Worm (Caenorhabditis elegans): ENCODE results near the gene acy-3.

The acy-3 gene

ce11 chrIII:3736302-3736701 lies 50.0 kb downstream of the acy-3 start, which contains the start of gene F34D10.4:
Gene F34D10.4, plus strand, starts transcription at chrIII:3736602.
- TF ChIP-seq ceh-24 (tag; optimal IDR thresholded peaks at IDR 0.05) (no peak), unc-42 (tag; optimal IDR thresholded peaks at IDR 0.05) (no peak), hlh-8 (tag; optimal IDR thresholded peaks at IDR 0.05) (no peak), ceh-6 (GFP tag; optimal IDR thresholded peaks at IDR 0.05) (no peak), che-1 (tag; optimal IDR thresholded peaks at IDR 0.05) (no peak), lim-6 (tag; optimal IDR thresholded peaks at IDR 0.05) (no peak), hlh-15 (tag; optimal IDR thresholded peaks at IDR 0.05) (no peak), ceh-19 (GFP tag; optimal IDR thresholded peaks at IDR 0.05) (no peak), fax-1 (tag; optimal IDR thresholded peaks at IDR 0.05) (no peak), C08G9.2 (tag; optimal IDR thresholded peaks at IDR 0.05) (no peak), tbx-2 (tag; optimal IDR thresholded peaks at IDR 0.05) (no peak), ceh-9 (tag; optimal IDR thresholded peaks at IDR 0.05) (no peak), sdc-2 (tag; optimal IDR thresholded peaks at IDR 0.05) (no peak), ref-2 (tag; optimal IDR thresholded peaks at IDR 0.05) (no peak)

- TF ChIP-seq ceh-31 (tag; optimal IDR thresholded peaks at IDR 0.05) (peak; percentile 6), hlh-8 (tag; optimal IDR thresholded peaks at IDR 0.05) (no peak), ceh-19 (GFP tag; optimal IDR thresholded peaks at IDR 0.05) (no peak), hlh-30 (tag; optimal IDR thresholded peaks at IDR 0.05; ENCODE audit: insufficient read depth) (peak; percentile 69)
Observed at ce11 chrIII:3735509-3736255, 50.6 kb downstream of the acy-3 start.

DNA sequence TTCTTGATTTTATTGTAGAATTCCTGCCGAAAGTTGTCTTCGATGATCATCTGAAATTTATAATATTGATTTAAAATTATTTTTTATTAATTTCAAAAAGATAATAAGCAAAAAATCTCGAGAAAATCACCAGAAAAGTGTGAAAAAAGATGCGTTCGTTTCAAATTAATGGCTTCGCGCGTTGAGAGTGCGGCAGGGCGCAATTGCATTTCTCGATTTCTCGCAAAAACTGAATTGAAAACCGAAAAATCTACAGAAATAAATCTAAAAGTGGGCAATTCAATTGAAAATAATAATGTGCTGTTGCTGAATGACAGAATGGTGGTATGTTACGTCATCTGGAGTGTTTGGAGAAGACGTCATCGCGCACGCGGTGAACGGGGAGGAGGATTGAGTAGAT lies 51.3 kb downstream of the acy-3 start, which contains the start of gene evl-18:
evl-18 (minus strand) TSS at position 50 of the 400 bp plus-strand sequence.
- no peak for TF ChIP-seq F13H6.1 (tag; optimal IDR thresholded peaks at IDR 0.05)
- TF ChIP-seq K02D7.2 (tag; optimal IDR thresholded peaks at IDR 0.05): no peak
- TF ChIP-seq ceh-6 (GFP tag; optimal IDR thresholded peaks at IDR 0.05): no peak

DNA sequence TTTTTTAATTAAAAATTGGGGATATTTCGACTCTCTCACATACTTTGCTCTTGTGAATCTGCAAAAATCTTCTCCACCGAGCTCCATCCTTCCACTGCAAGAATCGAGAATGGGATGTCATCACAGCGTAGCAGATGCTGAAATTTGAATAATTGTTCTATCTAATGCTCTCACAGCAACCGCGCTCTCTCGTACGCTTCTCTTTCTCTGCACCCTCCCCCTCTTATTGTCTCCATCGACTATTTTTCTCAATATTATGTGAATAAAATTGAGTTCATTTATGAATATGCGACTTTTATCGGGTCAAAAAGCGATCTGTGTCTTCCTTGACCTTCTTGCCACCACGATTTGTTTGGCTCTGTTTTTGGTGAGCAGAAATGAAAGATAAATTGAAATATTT lies 52.3 kb downstream of the acy-3 start, which contains the start of gene F34D10.3:
F34D10.3 (plus strand) TSS at position 249 of the 400 bp plus-strand sequence.
- TF ChIP-seq ceh-6 (GFP tag; optimal IDR thresholded peaks at IDR 0.05) (no peak), madf-2 (tag; optimal IDR thresholded peaks at IDR 0.05) (no peak), unc-42 (tag; optimal IDR thresholded peaks at IDR 0.05) (peak; percentile 1), pha-4 (tag; optimal IDR thresholded peaks at IDR 0.05) (no peak), sox-4 (tag; optimal IDR thresholded peaks at IDR 0.05) (no peak), tbx-2 (tag; optimal IDR thresholded peaks at IDR 0.05) (no peak), rnt-1 (tag; optimal IDR thresholded peaks at IDR 0.05) (no peak)

ce11 chrIII:3730475-3730874 lies 55.8 kb downstream of the acy-3 start, which contains the start of gene F34D10.8:
Gene F34D10.8, plus strand, starts transcription at chrIII:3730775.
- TF ChIP-seq ceh-48 (tag; optimal IDR thresholded peaks at IDR 0.05) (no peak), K09A11.1 (tag; optimal IDR thresholded peaks at IDR 0.05; ENCODE audit: insufficient read depth) (no peak)

DNA sequence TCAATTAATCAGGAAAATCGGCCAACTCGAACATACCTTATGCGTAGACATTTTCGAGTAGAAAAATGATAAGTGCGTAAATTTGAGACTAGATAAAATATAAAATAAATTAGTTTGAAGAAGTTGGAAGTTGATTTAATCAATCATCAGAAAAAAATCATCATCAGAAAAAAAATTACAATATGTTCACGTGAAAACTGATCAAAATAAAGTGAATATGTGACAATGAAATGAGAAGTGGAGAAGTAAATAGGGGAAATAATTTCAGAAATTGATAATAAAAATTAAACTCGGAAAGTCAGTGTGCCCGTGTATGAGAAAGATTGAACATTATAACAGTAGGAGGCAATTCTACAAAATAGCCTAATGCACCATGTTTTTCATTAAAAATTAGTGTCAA lies 56.8 kb downstream of the acy-3 start, which contains the start of gene F34D10.9:
F34D10.9 (minus strand) TSS at position 101 of the 400 bp plus-strand sequence.
- TF ChIP-seq odd-2 (tag; optimal IDR thresholded peaks at IDR 0.05) (no peak), pha-2 (tag; optimal IDR thresholded peaks at IDR 0.05) (no peak), dmd-4 (tag; optimal IDR thresholded peaks at IDR 0.05; ENCODE audit: borderline replicate concordance) (no peak), syd-9 (tag; optimal IDR thresholded peaks at IDR 0.05) (no peak), ceh-6 (GFP tag; optimal IDR thresholded peaks at IDR 0.05) (no peak)

DNA sequence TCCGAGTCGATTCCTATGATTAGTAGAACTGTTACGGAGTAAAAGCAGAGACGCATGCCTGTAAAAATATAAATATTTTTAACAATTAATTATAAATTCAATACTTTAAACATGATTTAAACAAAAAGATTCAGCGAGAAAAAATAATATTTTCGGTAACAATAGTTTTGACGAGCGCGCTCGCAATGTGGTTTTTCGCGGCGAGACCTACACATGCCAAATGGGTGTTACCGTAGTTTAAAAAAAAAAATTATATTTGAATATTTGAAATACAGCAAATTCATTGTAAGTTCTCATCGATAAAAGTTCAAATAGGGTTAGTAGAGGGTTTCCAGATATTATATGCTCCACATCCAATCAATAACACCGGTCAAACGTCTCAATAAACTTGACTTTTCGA lies 59.8 kb downstream of the acy-3 start, which contains the start of gene gldi-5:
gldi-5 (minus strand) TSS at position 58 of the 400 bp plus-strand sequence.
- no peak for TF ChIP-seq ztf-16 (tag; optimal IDR thresholded peaks at IDR 0.05)
- TF ChIP-seq ttx-3 (tag; optimal IDR thresholded peaks at IDR 0.05): no peak
- no peak for TF ChIP-seq fkh-6 (tag; optimal IDR thresholded peaks at IDR 0.05)
- TF ChIP-seq unc-42 (tag; optimal IDR thresholded peaks at IDR 0.05): no peak
- no peak for TF ChIP-seq ceh-48 (tag; optimal IDR thresholded peaks at IDR 0.05)
- TF ChIP-seq ets-4 (tag; optimal IDR thresholded peaks at IDR 0.05): no peak
- TF ChIP-seq elt-2 (tag; optimal IDR thresholded peaks at IDR 0.05): no peak
- TF ChIP-seq unc-3 (GFP tag; conservative IDR thresholded peaks at IDR 0.05): no peak
- TF ChIP-seq unc-3 (tag; optimal IDR thresholded peaks at IDR 0.05): no peak
- no peak for TF ChIP-seq odd-2 (tag; optimal IDR thresholded peaks at IDR 0.05)
- no peak for TF ChIP-seq ceh-31 (tag; optimal IDR thresholded peaks at IDR 0.05)
- TF ChIP-seq ceh-30 (tag; optimal IDR thresholded peaks at IDR 0.05): no peak
- no peak for TF ChIP-seq sox-4 (tag; optimal IDR thresholded peaks at IDR 0.05)
- no peak for TF ChIP-seq C08G9.2 (tag; optimal IDR thresholded peaks at IDR 0.05)
- TF ChIP-seq ceh-19 (GFP tag; optimal IDR thresholded peaks at IDR 0.05): no peak
- no peak for TF ChIP-seq unc-55 (GFP tag; optimal IDR thresholded peaks at IDR 0.05)
- TF ChIP-seq unc-86 (tag; optimal IDR thresholded peaks at IDR 0.05): no peak
- TF ChIP-seq ceh-22 (tag; optimal IDR thresholded peaks at IDR 0.05): no peak
- TF ChIP-seq ceh-9 (tag; optimal IDR thresholded peaks at IDR 0.05): no peak
